Worm (Caenorhabditis elegans): ENCODE results near the gene C11E4.7.

The C11E4.7 gene

ce11 chrX:9637700-9638099, 20.7 kb downstream of the C11E4.7 start:
- TF ChIP-seq swsn-7 (tag; optimal IDR thresholded peaks at IDR 0.05): peak; percentile 23
- TF ChIP-seq fos-1 (tag; optimal IDR thresholded peaks at IDR 0.05): no peak
- peak in 1 of 2 experiments; percentile 37 for TF ChIP-seq lsy-2 (tag; optimal IDR thresholded peaks at IDR 0.05)
- peak; percentile 19 for TF ChIP-seq ztf-4 (tag; optimal IDR thresholded peaks at IDR 0.05)
- TF ChIP-seq snu-23 (GFP tag; optimal IDR thresholded peaks at IDR 0.05): peak; percentile 38
- TF ChIP-seq blmp-1 (tag; optimal IDR thresholded peaks at IDR 0.05): peak; percentile 16
- TF ChIP-seq dpl-1 (GFP tag; optimal IDR thresholded peaks at IDR 0.05): peak in 1 of 3 experiments; percentile 10
- TF ChIP-seq nhr-237 (tag; optimal IDR thresholded peaks at IDR 0.05): no peak
- TF ChIP-seq nhr-47 (tag; optimal IDR thresholded peaks at IDR 0.05): peak; percentile 57
- peak; percentile 37 for TF ChIP-seq dsc-1 (tag; optimal IDR thresholded peaks at IDR 0.05)
- no peak for TF ChIP-seq nhr-11 (tag; optimal IDR thresholded peaks at IDR 0.05)
- TF ChIP-seq tlp-1 (tag; optimal IDR thresholded peaks at IDR 0.05): no peak
- TF ChIP-seq aly-2 (tag; optimal IDR thresholded peaks at IDR 0.05): peak; percentile 11
- no peak for TF ChIP-seq alr-1 (tag; optimal IDR thresholded peaks at IDR 0.05; ENCODE audit: borderline replicate concordance)
- no peak for TF ChIP-seq lin-15B (tag; optimal IDR thresholded peaks at IDR 0.05)
- TF ChIP-seq mdl-1 (tag; optimal IDR thresholded peaks at IDR 0.05): no peak
- peak; percentile 8 for TF ChIP-seq lin-13 (GFP tag; optimal IDR thresholded peaks at IDR 0.05)
- TF ChIP-seq C16A3.4 (tag; optimal IDR thresholded peaks at IDR 0.05): no peak
- no peak for TF ChIP-seq ceh-88 (GFP tag; IDR thresholded peaks at IDR 0.05)
- TF ChIP-seq nhr-19 (GFP tag; conservative IDR thresholded peaks at IDR 0.05): peak; percentile 48; the same call in 1 of the 2 replicates
- TF ChIP-seq ama-1 (optimal IDR thresholded peaks at IDR 0.05): no peak
- no peak for TF ChIP-seq unc-98 (GFP tag; IDR thresholded peaks at IDR 0.05)
- TF ChIP-seq unc-30 (tag; optimal IDR thresholded peaks at IDR 0.05): no peak
- peak; percentile 16 for TF ChIP-seq nhr-90 (tag; optimal IDR thresholded peaks at IDR 0.05; ENCODE audit: poor library complexity)
- no peak for TF ChIP-seq snpc-4 (tag; optimal IDR thresholded peaks at IDR 0.05)
- peak; percentile 15 for TF ChIP-seq skn-1 (tag; optimal IDR thresholded peaks at IDR 0.05)
- no peak for TF ChIP-seq elt-2 (tag; optimal IDR thresholded peaks at IDR 0.05)
- no peak for TF ChIP-seq unc-130 (tag; optimal IDR thresholded peaks at IDR 0.05)
- no peak for TF ChIP-seq nhr-76 (tag; optimal IDR thresholded peaks at IDR 0.05)
- TF ChIP-seq efl-3 (GFP tag; optimal IDR thresholded peaks at IDR 0.05): no peak
- TF ChIP-seq ceh-82 (tag; optimal IDR thresholded peaks at IDR 0.05): peak; percentile 11 to 24 (median 20)
- no peak for TF ChIP-seq ceh-90 (tag; optimal IDR thresholded peaks at IDR 0.05)
- TF ChIP-seq fkh-8 (tag; optimal IDR thresholded peaks at IDR 0.05): no peak
- TF ChIP-seq ets-5 (GFP tag; IDR thresholded peaks at IDR 0.05): no peak
- peak; percentile 81 for TF ChIP-seq nhr-85 (tag)
- no peak for TF ChIP-seq unc-86 (tag; optimal IDR thresholded peaks at IDR 0.05)
- peak; percentile 31 for TF ChIP-seq lin-14 (GFP tag; optimal IDR thresholded peaks at IDR 0.05)
- peak; percentile 13 for TF ChIP-seq irx-1 (tag; optimal IDR thresholded peaks at IDR 0.05)
- peak; percentile 61 for TF ChIP-seq rnt-1 (tag; optimal IDR thresholded peaks at IDR 0.05)
- TF ChIP-seq nhr-84 (tag; optimal IDR thresholded peaks at IDR 0.05): no peak
- TF ChIP-seq nhr-71 (tag; optimal IDR thresholded peaks at IDR 0.05): peak; percentile 63
- TF ChIP-seq nhr-77 (tag; optimal IDR thresholded peaks at IDR 0.05): peak; percentile 16
- TF ChIP-seq ztf-11 (tag; optimal IDR thresholded peaks at IDR 0.05): no peak
- no peak for TF ChIP-seq hpl-2 (GFP tag; optimal IDR thresholded peaks at IDR 0.05)
- no peak for TF ChIP-seq hlh-17 (GFP tag; optimal IDR thresholded peaks at IDR 0.05; ENCODE audit: borderline replicate concordance)
- TF ChIP-seq vab-15 (tag; optimal IDR thresholded peaks at IDR 0.05): no peak
- TF ChIP-seq sptf-1 (tag; optimal IDR thresholded peaks at IDR 0.05): no peak
- no peak for TF ChIP-seq zip-4 (GFP tag; optimal IDR thresholded peaks at IDR 0.05)
- no peak for TF ChIP-seq efl-1 (optimal IDR thresholded peaks at IDR 0.05)
- peak in 1 of 2 experiments; percentile 80 for TF ChIP-seq efl-1 (GFP tag; optimal IDR thresholded peaks at IDR 0.05 in 1 of 2)
- TF ChIP-seq xbp-1 (tag; optimal IDR thresholded peaks at IDR 0.05): peak; percentile 53
- TF ChIP-seq nhr-20 (tag; optimal IDR thresholded peaks at IDR 0.05): no peak
- TF ChIP-seq unc-62 (GFP tag; optimal IDR thresholded peaks at IDR 0.05): no peak
- TF ChIP-seq sox-4 (tag; optimal IDR thresholded peaks at IDR 0.05): no peak
- TF ChIP-seq egl-13 (tag; optimal IDR thresholded peaks at IDR 0.05): no peak
